Fruit fly (Drosophila melanogaster) S2 (cell line): Measurements from ENCODE around the gene CG32453.

Source experiments
- CG8478 ChIP-seq: fragments of >200 bp; optimal IDR thresholded peaks from 2 replicates; lab custom pipeline; 2018
- CTCF ChIP-seq, 2 experiments: fragments of >200 bp; optimal IDR thresholded peaks; 2 replicates each; lab custom pipeline; 2018

dm6 chr3L:22665110-22665509, 31.9 kb upstream of the CG32453 start:
- no peak for TF ChIP-seq CG8478 (lab: Kevin White, UChicago)
- no peak for TF ChIP-seq CTCF (optimal IDR thresholded peaks at IDR 0.05; lab: Kevin White, UChicago)
